Worm (Caenorhabditis elegans) whole organism, mixed stage, embryonic: Measurements from ENCODE around the gene srv-5.

Source experiments
- M03D4.4 ChIP-seq: sonication (generic microtip); optimal IDR thresholded peaks from 2 replicates; lab custom pipeline; 2017; ENCODE audit warnings: mild to moderate bottlenecking, missing genetic modification characterization, missing compliant biosample characterization
- blmp-1 ChIP-seq: fragments of 150-350 bp; optimal IDR thresholded peaks from 2 replicates; lab custom pipeline; 2014; ENCODE audit warnings: missing biosample characterization, missing genetic modification characterization
- ceh-43 ChIP-seq: fragments of 200-800 bp; sonication (Bioruptor generic); optimal IDR thresholded peaks from 2 replicates; lab custom pipeline; 2018; ENCODE audit warnings: mild to moderate bottlenecking, missing genetic modification characterization, moderate library complexity, missing compliant biosample characterization
- ces-1 ChIP-seq: fragments of 150-350 bp; optimal IDR thresholded peaks from 2 replicates; lab custom pipeline; 2014; ENCODE audit warnings: missing biosample characterization, missing genetic modification reagents, missing genetic modification characterization
- elt-1 ChIP-seq: sonication (generic microtip); optimal IDR thresholded peaks from 2 replicates; lab custom pipeline; 2017; ENCODE audit warnings: missing genetic modification characterization, mild to moderate bottlenecking, missing compliant biosample characterization, antibody characterized with exemption, moderate library complexity, borderline replicate concordance; ENCODE audit not compliant: insufficient read depth
- elt-3 ChIP-seq: fragments of 150-350 bp; optimal IDR thresholded peaks from 2 replicates; lab custom pipeline; 2014; ENCODE audit warnings: missing biosample characterization, missing genetic modification characterization
- flh-1 ChIP-seq: fragments of 200-800 bp; sonication (Bioruptor generic); optimal IDR thresholded peaks from 2 replicates; lab custom pipeline; 2018; ENCODE audit warnings: mild to moderate bottlenecking, missing genetic modification characterization, moderate library complexity, missing compliant biosample characterization
- ham-2 ChIP-seq: fragments of 200-800 bp; sonication (Bioruptor generic); optimal IDR thresholded peaks from 2 replicates; lab custom pipeline; 2018; ENCODE audit warnings: mild to moderate bottlenecking, missing genetic modification characterization, missing compliant biosample characterization
- hlh-1 ChIP-seq: fragments of 150-350 bp; optimal IDR thresholded peaks from 2 replicates; lab custom pipeline; 2014; ENCODE audit warnings: missing biosample characterization, missing genetic modification reagents, missing genetic modification characterization
- lsy-2 ChIP-seq: fragments of 150-350 bp; optimal IDR thresholded peaks from 2 replicates; lab custom pipeline; 2014; ENCODE audit warnings: missing biosample characterization, missing genetic modification characterization
- mab-5 ChIP-seq: fragments of 150-350 bp; optimal IDR thresholded peaks from 2 replicates; lab custom pipeline; 2014; ENCODE audit warnings: missing biosample characterization, missing genetic modification characterization
- mep-1 ChIP-seq: fragments of 150-350 bp; optimal IDR thresholded peaks from 2 replicates; lab custom pipeline; 2017; ENCODE audit warnings: missing biosample characterization, missing genetic modification reagents, missing genetic modification characterization, inconsistent platforms
- nhr-12 ChIP-seq: fragments of 150-350 bp; optimal IDR thresholded peaks from 2 replicates; lab custom pipeline; 2014; ENCODE audit warnings: missing biosample characterization, missing genetic modification characterization
- nhr-28 ChIP-seq: fragments of 150-350 bp; optimal IDR thresholded peaks from 2 replicates; lab custom pipeline; 2014; ENCODE audit warnings: missing biosample characterization, missing genetic modification characterization
- nhr-76 ChIP-seq: sonication (generic microtip); optimal IDR thresholded peaks from 2 replicates; lab custom pipeline; 2017; ENCODE audit warnings: missing biosample characterization, missing genetic modification characterization
- pha-4 ChIP-seq: fragments of 150-350 bp; optimal IDR thresholded peaks from 2 replicates; lab custom pipeline; 2018; ENCODE audit warnings: missing biosample characterization, missing genetic modification reagents, missing genetic modification characterization
- sem-2 ChIP-seq: fragments of 200-800 bp; sonication (Bioruptor generic); optimal IDR thresholded peaks from 2 replicates; lab custom pipeline; 2018; ENCODE audit warnings: mild to moderate bottlenecking, missing genetic modification characterization, missing compliant biosample characterization
- snpc-4 ChIP-seq: fragments of 150-350 bp; optimal IDR thresholded peaks from 2 replicates; lab custom pipeline; 2014; ENCODE audit warnings: missing biosample characterization, missing genetic modification characterization
- sptf-1 ChIP-seq: sonication (generic microtip); optimal IDR thresholded peaks from 2 replicates; lab custom pipeline; 2017; ENCODE audit warnings: mild to moderate bottlenecking, missing genetic modification characterization, moderate library complexity, missing compliant biosample characterization
- tbx-8 ChIP-seq: fragments of 200-800 bp; sonication (Bioruptor generic); optimal IDR thresholded peaks from 2 replicates; lab custom pipeline; 2018; ENCODE audit warnings: mild to moderate bottlenecking, missing genetic modification characterization, moderate library complexity, missing compliant biosample characterization
- unc-120 ChIP-seq: sonication (generic microtip); optimal IDR thresholded peaks from 2 replicates; lab custom pipeline; 2017; ENCODE audit warnings: missing genetic modification characterization, missing compliant biosample characterization; ENCODE audit not compliant: poor library complexity, severe bottlenecking
- unc-39 ChIP-seq: fragments of 150-350 bp; optimal IDR thresholded peaks from 2 replicates; lab custom pipeline; 2014; ENCODE audit warnings: missing biosample characterization, missing genetic modification characterization
- unc-62 ChIP-seq: fragments of 150-350 bp; optimal IDR thresholded peaks from 2 replicates; lab custom pipeline; 2014; ENCODE audit warnings: missing biosample characterization, missing genetic modification reagents, missing genetic modification characterization
- zip-8 ChIP-seq: fragments of 150-350 bp; optimal IDR thresholded peaks from 2 replicates; lab custom pipeline; 2014; ENCODE audit warnings: missing biosample characterization, missing genetic modification characterization
- ztf-11 ChIP-seq: fragments of 150-350 bp; optimal IDR thresholded peaks from 2 replicates; lab custom pipeline; 2014; ENCODE audit warnings: missing biosample characterization, missing genetic modification characterization

Gene srv-5

DNA sequence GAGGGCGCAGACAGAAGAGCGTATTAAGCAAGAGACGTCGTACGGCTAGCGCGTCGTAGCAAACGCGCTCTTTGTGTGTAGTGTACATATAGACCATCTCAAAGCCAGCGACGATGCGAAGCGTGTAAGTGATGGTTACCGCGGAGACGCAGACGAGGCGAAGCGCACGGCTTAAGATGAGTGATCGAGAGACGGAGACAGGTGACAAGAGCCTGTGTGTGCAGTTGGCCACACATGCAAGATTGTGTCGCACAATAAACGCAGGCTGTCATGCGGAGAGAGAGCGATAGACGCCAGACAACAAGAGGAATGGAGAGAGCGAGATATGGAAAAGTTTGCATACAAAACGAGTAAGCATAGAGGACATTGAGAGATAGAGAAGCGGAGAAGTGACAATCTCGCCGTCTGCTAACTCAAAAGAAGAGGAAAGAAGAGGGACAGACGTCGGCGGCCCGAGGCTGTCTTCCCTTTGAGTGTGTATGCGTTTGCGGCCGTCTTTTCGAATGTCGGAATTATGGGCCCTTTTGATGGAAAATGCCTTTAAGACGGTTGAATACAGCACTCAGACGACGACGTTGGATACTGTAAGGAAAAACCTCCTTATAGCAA, 29.3 kb upstream of the srv-5 start (continued):
- no peak for TF ChIP-seq lsy-2 (tag; lab: Kevin White, UChicago)
- TF ChIP-seq nhr-28 (tag; lab: Kevin White, UChicago), result no peak
- TF ChIP-seq ceh-43 (GFP tag; lab: Kevin White, UChicago), result no peak
- peak; percentile 32 for TF ChIP-seq unc-62 (GFP tag; lab: Kevin White, UChicago)
- TF ChIP-seq unc-39, result no peak

DNA sequence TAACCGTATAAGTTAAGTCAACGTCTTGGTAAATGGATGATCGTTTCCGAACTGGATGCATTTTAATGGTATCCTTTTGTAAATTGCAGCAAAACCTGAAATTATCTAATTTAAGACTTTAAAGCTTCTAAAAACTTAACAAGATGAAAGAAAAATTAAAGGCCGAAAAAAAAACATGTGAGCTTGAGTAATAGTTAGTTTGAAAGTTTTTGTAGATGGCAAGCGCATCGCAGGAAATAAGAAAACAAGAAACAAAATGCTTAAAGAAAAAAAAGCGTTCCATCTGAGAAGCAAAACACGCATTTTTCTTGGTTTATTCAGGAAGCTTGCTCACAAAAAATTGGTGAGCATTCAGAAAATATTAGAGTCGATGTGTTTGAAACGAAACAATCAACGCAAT, 16.4 kb upstream of the srv-5 start, which contains the start of gene rab-37:
TSS of gene rab-37 (minus strand) at position 101 of the 400 bp plus-strand sequence.
- TF ChIP-seq ztf-11, result no peak
- TF ChIP-seq, all 35 proteins: peak for 0

DNA sequence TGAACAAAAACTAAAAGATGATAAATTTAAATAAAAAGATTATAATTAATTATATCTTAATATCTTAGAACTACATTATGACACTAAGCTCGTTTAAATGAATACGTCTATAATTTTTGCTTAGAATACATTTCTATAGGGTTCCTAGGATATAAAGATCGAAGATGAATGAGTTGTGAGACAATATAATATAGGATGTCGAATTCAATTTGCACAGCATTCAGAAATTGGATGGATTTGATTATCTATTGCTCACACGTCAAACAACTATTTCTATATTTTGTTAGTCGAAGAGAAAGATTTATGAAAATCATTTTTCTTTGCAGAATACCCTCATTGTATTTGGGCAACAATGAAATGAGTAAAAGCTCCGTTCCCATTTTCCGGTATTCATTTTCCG, 13.2 kb upstream of the srv-5 start:
- TF ChIP-seq tbx-8 (no peak), unc-120 (tag; lab: Kevin White, UChicago) (no peak), ces-1 (peak; percentile 80), snpc-4 (tag; lab: Kevin White, UChicago) (no peak)

DNA sequence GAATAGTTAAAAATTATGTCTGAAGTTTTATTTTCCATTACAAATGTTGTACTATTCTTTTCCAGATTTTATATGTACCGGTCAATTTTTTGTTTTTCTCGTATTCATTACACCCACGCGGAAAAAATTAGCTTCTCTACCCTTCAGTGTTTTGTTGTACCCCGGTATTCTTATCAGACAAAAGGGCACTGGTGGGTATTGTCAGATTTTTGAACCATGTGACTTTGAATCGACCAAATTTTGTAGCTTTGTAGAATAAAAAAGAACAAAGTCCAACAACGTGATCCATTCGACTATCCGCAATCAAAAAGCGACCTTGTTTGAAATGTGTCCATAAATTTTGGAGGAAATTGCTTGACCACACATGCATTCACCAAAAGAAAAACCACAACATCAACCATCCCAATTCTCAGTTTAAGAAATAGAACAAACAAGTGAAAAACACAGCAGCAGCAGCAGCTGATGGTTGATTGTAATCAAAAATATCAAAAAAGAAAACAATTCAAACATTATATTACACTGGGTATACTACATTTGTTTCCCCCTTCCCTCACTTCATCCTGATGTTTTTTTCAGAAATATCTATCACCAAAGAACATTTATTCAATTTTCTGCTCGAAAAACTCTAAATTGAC, 7.5 kb upstream of the srv-5 start:
- TF ChIP-seq ztf-11 (no peak), mep-1 (no peak)
- TF ChIP-seq, all 35 proteins: peak for 0

DNA sequence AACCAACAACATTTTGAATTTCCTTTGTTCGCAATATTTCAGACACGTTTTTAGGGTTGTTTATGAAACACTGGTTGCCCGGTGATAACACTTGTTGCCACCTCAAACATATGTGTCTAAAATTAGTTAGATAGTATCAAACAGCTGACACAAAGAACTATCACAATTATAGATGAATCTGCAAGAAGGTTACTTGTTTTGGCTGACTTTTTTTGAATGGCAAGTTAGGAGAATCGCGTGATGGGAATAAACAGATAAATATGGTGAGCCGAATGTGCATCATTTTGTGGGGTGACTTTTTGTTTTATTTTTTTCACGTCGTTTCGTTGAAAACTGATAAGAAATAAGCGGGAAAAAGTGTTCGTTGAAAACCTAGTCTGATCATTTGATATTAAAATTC, 7.0 kb upstream of the srv-5 start:
- no peak for TF ChIP-seq ham-2 (GFP tag; lab: Kevin White, UChicago)
- no peak for TF ChIP-seq lsy-2 (tag; lab: Kevin White, UChicago)
- TF ChIP-seq unc-62 (GFP tag; lab: Kevin White, UChicago), result no peak
- TF ChIP-seq flh-1, result no peak

DNA sequence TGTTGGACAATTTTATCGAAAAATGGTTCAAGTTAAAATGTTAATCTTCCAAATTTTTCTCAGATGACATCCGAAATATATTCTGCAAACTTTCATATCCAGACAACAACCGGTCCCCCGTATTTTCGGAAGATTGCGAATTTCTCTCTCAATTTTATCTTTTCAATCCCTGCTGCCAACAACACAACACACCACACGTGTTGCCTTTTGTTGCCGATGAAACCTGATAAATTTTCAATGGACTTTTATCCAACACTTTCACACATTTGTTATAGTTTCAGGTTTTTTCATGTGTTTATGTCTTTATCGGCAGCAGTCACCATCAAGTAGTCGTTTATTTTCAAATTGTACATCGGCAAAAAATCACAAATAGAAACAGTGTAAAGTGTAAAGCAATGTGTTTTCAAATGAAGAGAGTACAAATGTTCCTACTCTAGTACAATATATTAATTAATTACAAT, 5.9 kb upstream of the srv-5 start:
- TF ChIP-seq unc-120 (tag; lab: Kevin White, UChicago) (peak; percentile 10), hlh-1 (tag; lab: Kevin White, UChicago) (peak; percentile 29), snpc-4 (tag; lab: Kevin White, UChicago) (no peak), pha-4 (tag; lab: Kevin White, UChicago) (no peak), unc-62 (GFP tag; lab: Kevin White, UChicago) (peak; percentile 15), elt-1 (no peak), blmp-1 (no peak)

DNA sequence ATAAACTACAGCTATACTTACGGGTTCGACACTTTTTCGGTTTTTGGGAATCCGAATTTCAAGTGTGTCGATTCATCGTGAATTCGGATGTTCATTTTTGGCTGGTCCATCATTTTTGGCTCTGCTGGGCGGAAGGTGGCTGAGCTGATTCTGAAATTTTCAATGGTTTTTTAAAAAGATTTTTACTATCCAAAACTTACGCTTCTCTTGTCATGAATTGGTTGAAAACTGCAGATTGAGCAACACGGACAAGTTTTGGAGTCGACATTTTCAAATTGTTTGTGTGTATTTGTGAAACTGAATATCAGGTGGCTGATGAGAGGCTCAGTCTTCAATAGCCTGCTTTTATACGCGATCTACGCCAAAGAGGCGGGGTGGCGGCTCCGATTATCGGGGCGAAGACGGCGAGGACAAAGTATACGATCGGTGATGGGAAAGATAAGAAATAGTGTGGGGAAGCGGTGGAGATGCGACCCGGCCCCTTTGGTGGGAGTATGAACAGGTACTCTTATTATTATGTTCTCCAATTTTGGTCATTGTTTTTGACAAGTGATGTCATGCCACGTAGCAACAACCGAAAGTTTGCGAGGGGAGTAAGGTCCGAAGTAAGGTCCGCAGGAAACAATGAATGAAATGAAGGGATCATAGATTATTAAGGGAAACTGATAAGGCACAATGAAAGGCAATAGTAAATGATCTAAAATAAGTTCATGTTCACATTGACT, 5.1 kb upstream of the srv-5 start, which contains the start of gene F48D6.4:
TSS of gene F48D6.4 (minus strand) at position 346 of the 725 bp plus-strand sequence.
- TF ChIP-seq ces-1 (no peak), M03D4.4 (tag; lab: Kevin White, UChicago) (no peak), hlh-1 (tag; lab: Kevin White, UChicago) (peak; percentile 41), sem-2 (GFP tag; lab: Kevin White, UChicago) (no peak)

DNA sequence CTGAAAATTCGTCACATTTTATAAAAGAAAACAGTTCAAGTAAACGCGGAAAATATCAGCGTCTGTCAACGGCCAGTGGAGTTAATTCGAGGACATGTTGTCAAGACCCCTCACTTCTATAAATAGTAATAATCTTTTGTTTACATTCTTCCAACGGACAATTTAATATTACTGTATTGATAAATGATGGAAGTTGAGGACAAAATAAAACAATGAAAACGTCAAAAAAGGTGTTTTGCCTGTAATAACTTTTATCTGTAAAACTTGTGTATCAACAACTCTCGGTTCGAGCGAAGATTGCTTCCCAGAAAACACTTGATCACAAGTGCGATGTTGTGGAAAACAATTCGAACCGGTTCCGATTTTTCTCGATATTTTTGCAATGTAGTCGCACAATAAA, 3.7 kb upstream of the srv-5 start:
- TF ChIP-seq mep-1 (no peak), pha-4 (tag; lab: Kevin White, UChicago) (no peak), nhr-12 (tag; lab: Kevin White, UChicago) (no peak), nhr-28 (tag; lab: Kevin White, UChicago) (no peak), unc-39 (no peak), mab-5 (no peak), nhr-76 (tag; lab: Kevin White, UChicago) (no peak), flh-1 (no peak), ceh-43 (GFP tag; lab: Kevin White, UChicago) (no peak), sptf-1 (tag; lab: Kevin White, UChicago) (no peak), elt-3 (no peak), zip-8 (tag; lab: Kevin White, UChicago) (no peak)
- TF ChIP-seq, all 35 proteins: peak for 0
